Worm (Caenorhabditis elegans): ENCODE data around the gene hmg-5.

DNA sequence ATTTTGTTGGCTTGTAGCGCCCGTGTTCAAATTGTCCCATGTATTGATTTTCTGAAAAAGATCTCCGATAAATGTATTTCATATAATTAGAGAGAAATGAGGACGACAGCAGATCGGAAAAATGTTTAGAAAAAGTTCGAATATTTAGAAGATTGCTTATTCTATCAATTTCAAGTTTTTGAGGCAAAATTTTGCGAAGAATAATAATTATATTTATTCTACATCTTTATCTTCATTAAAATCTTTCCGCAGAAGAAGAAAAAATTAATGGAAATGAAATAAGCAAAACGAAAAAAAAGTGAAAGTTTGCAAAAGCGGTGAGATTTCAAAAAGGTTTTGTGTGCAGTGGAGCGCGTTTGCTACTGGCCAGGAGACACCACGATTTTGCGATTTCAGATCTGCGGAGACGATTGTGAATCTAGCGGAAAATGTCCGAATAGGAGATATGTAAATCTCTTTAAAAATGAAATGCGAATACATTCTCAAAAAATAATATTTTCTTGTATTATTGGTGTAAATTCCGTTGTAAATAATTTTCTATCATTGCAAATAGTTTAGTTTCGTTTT is 8.3 kb upstream of the hmg-5 start, which contains the start of gene nrde-4:
- TF ChIP-seq T22C8.4 (GFP tag; IDR thresholded peaks at IDR 0.05) (no peak), cog-1 (tag; optimal IDR thresholded peaks at IDR 0.05) (peak; percentile 41), flt-1 (GFP tag; IDR thresholded peaks at IDR 0.05) (peak; percentile 70; the same call in 1 of the 2 replicates), tab-1 (GFP tag; IDR thresholded peaks at IDR 0.05) (no peak), med-1 (GFP tag; optimal IDR thresholded peaks at IDR 0.05; ENCODE audit: insufficient read depth) (no peak), ref-1 (GFP tag; conservative IDR thresholded peaks at IDR 0.05) (no peak), klf-2 (GFP tag; conservative IDR thresholded peaks at IDR 0.05) (no peak)

Data from whole organism, midembryonic.